Fruit fly (Drosophila melanogaster) whole organism, embryonic: ENCODE results near the gene pkaap.

ENCODE experiments used
- Atf3 ChIP-seq: fragments of 200-800 bp; sonication (Bioruptor generic); optimal IDR thresholded peaks from 3 replicates; lab custom pipeline; 2016; ENCODE audit warnings: missing biosample characterization, missing genetic modification characterization
- CG10543 ChIP-seq: fragments of 200-800 bp; sonication (Bioruptor generic); optimal IDR thresholded peaks from 3 replicates; lab custom pipeline; 2017; ENCODE audit warnings: missing biosample characterization, mild to moderate bottlenecking, missing genetic modification characterization, moderate library complexity
- CG11504 ChIP-seq: fragments of 200-800 bp; sonication (Bioruptor generic); optimal IDR thresholded peaks from 3 replicates; lab custom pipeline; 2019; ENCODE audit warnings: missing biosample characterization, mild to moderate bottlenecking, missing genetic modification characterization, moderate library complexity
- CG12299 ChIP-seq: fragments of 200-800 bp; sonication (Bioruptor generic); optimal IDR thresholded peaks from 2 replicates; lab custom pipeline; 2018; ENCODE audit warnings: missing biosample characterization, mild to moderate bottlenecking, missing genetic modification characterization
- CG13894 ChIP-seq: fragments of 200-800 bp; sonication (Bioruptor generic); optimal IDR thresholded peaks from 3 replicates; lab custom pipeline; 2018; ENCODE audit warnings: missing biosample characterization, mild to moderate bottlenecking, missing genetic modification characterization, moderate library complexity
- CG14050 ChIP-seq: fragments of 200-800 bp; sonication (Bioruptor generic); IDR thresholded peaks from 3 replicates; pipeline ENCODE4 v1.3.6; 2022; ENCODE audit warnings: missing biosample characterization, missing genetic modification characterization
- CG15073 ChIP-seq: fragments of 200-800 bp; sonication (Bioruptor generic); optimal IDR thresholded peaks from 2 replicates; lab custom pipeline; 2016; ENCODE audit warnings: missing biosample characterization, missing genetic modification characterization
- CG15514 ChIP-seq: fragments of 200-800 bp; sonication (Bioruptor generic); optimal IDR thresholded peaks from 3 replicates; lab custom pipeline; 2017; ENCODE audit warnings: missing biosample characterization, missing genetic modification characterization, mild to moderate bottlenecking, moderate library complexity, missing genetic modification reagents
- CG18011 ChIP-seq: fragments of 200-800 bp; sonication (Bioruptor generic); optimal IDR thresholded peaks from 2 replicates; lab custom pipeline; 2017; ENCODE audit warnings: missing biosample characterization, missing genetic modification characterization, mild to moderate bottlenecking, moderate library complexity, missing genotype
- CG2712 ChIP-seq: fragments of 200-800 bp; optimal IDR thresholded peaks from 3 replicates; lab custom pipeline; 2019; ENCODE audit warnings: missing biosample characterization, mild to moderate bottlenecking, missing genetic modification characterization, moderate library complexity
- CG32532 ChIP-seq: fragments of 200-800 bp; sonication (Bioruptor generic); IDR thresholded peaks from 2 replicates; pipeline ENCODE4 v1.3.6; 2022; ENCODE audit warnings: missing biosample characterization, missing genetic modification characterization
- CG33213 ChIP-seq: fragments of 200-800 bp; sonication (Bioruptor generic); optimal IDR thresholded peaks from 3 replicates; lab custom pipeline; 2016; ENCODE audit warnings: missing biosample characterization, missing genetic modification characterization
- CG3407 ChIP-seq: fragments of 200-800 bp; sonication (Bioruptor generic); optimal IDR thresholded peaks from 2 replicates; lab custom pipeline; 2018; ENCODE audit warnings: missing biosample characterization, mild to moderate bottlenecking, missing genetic modification characterization
- CG34376 ChIP-seq: fragments of 200-800 bp; sonication (Bioruptor generic); optimal IDR thresholded peaks from 2 replicates; lab custom pipeline; 2018; ENCODE audit warnings: missing biosample characterization, mild to moderate bottlenecking, missing genetic modification characterization
- CG6791 ChIP-seq: fragments of 200-800 bp; sonication (Bioruptor generic); IDR thresholded peaks from 3 replicates; pipeline ENCODE4 v1.3.6; 2022; ENCODE audit warnings: missing biosample characterization, missing genetic modification characterization; ENCODE audit not compliant: partially characterized antibody
- CG6813 ChIP-seq: fragments of 200-800 bp; sonication (Bioruptor generic); optimal IDR thresholded peaks from 2 replicates; lab custom pipeline; 2017; ENCODE audit warnings: missing biosample characterization, missing genetic modification characterization, mild to moderate bottlenecking, moderate library complexity, missing genetic modification reagents
- CG7745 ChIP-seq: fragments of 200-800 bp; sonication (Bioruptor generic); optimal IDR thresholded peaks from 2 replicates; lab custom pipeline; 2018; ENCODE audit warnings: missing biosample characterization, mild to moderate bottlenecking, missing genetic modification characterization, moderate library complexity
- CG7928 ChIP-seq: fragments of 200-800 bp; sonication (Bioruptor generic); optimal IDR thresholded peaks from 2 replicates; lab custom pipeline; 2017; ENCODE audit warnings: missing biosample characterization, mild to moderate bottlenecking, missing genetic modification characterization
- CG8388 ChIP-seq: fragments of 200-800 bp; sonication (Bioruptor generic); optimal IDR thresholded peaks from 2 replicates; lab custom pipeline; 2019; ENCODE audit warnings: missing biosample characterization, mild to moderate bottlenecking, missing genetic modification characterization, moderate library complexity
- CG9609 ChIP-seq: fragments of 200-800 bp; sonication (Bioruptor generic); optimal IDR thresholded peaks from 3 replicates; lab custom pipeline; 2016; ENCODE audit warnings: missing biosample characterization, missing genetic modification characterization
- D19A ChIP-seq: fragments of 200-800 bp; optimal IDR thresholded peaks from 3 replicates; lab custom pipeline; 2019; ENCODE audit warnings: missing biosample characterization, mild to moderate bottlenecking, missing genetic modification characterization, moderate library complexity
- Dbx ChIP-seq: fragments of 200-800 bp; sonication (Bioruptor generic); IDR thresholded peaks from 3 replicates; pipeline ENCODE4 v1.3.6; 2022; ENCODE audit warnings: missing biosample characterization, missing genetic modification characterization
- Deaf1 ChIP-seq: fragments of 200-800 bp; optimal IDR thresholded peaks from 3 replicates; lab custom pipeline; 2019; ENCODE audit warnings: missing biosample characterization, mild to moderate bottlenecking, missing genetic modification characterization, moderate library complexity
- E2f1 ChIP-seq: fragments of 200-800 bp; sonication (Bioruptor generic); IDR thresholded peaks from 2 replicates; pipeline ENCODE4 v1.3.6; 2022; ENCODE audit warnings: missing biosample characterization, missing genetic modification characterization
- E2f2 ChIP-seq: fragments of 200-800 bp; sonication (Bioruptor generic); IDR thresholded peaks from 2 replicates; pipeline ENCODE4 v1.3.6; 2022; ENCODE audit warnings: missing biosample characterization, missing genetic modification characterization
- Hr3 ChIP-seq: fragments of 200-800 bp; sonication (Bioruptor generic); optimal IDR thresholded peaks from 3 replicates; lab custom pipeline; 2016; ENCODE audit warnings: missing biosample characterization, missing genetic modification characterization
- Kr ChIP-seq: fragments of 200-800 bp; sonication (Bioruptor generic); optimal IDR thresholded peaks from 2 replicates; lab custom pipeline; 2017; ENCODE audit warnings: missing biosample characterization, mild to moderate bottlenecking, missing genetic modification characterization
- Lpt ChIP-seq: fragments of >200 bp; optimal IDR thresholded peaks from 2 replicates; lab custom pipeline; 2018; ENCODE audit warnings: missing biosample characterization, missing genetic modification characterization
- Med ChIP-seq: fragments of 200-800 bp; sonication (Bioruptor generic); peaks from one replicate; lab custom pipeline; 2016; ENCODE audit warnings: missing biosample characterization, missing genetic modification characterization, mild to moderate bottlenecking, inconsistent platforms, moderate library complexity
- Rfx ChIP-seq: fragments of 200-800 bp; sonication (Bioruptor generic); IDR thresholded peaks from 2 replicates; pipeline ENCODE4 v1.3.6; 2022; ENCODE audit warnings: missing biosample characterization, missing genetic modification characterization
- ato ChIP-seq: fragments of 200-800 bp; sonication (Bioruptor generic); IDR thresholded peaks from 2 replicates; pipeline ENCODE4 v1.3.6; 2022; ENCODE audit warnings: missing biosample characterization, missing genetic modification characterization; ENCODE audit not compliant: partially characterized antibody
- bigmax ChIP-seq: fragments of 200-800 bp; sonication (Bioruptor generic); optimal IDR thresholded peaks from 2 replicates; lab custom pipeline; 2018; ENCODE audit warnings: missing biosample characterization, mild to moderate bottlenecking, missing genetic modification characterization
- btn ChIP-seq: fragments of 200-800 bp; sonication (Bioruptor generic); optimal IDR thresholded peaks from 2 replicates; lab custom pipeline; 2016; ENCODE audit warnings: missing biosample characterization, missing genetic modification characterization
- cg ChIP-seq: fragments of 200-800 bp; sonication (Bioruptor generic); optimal IDR thresholded peaks from 3 replicates; lab custom pipeline; 2019; ENCODE audit warnings: missing biosample characterization, mild to moderate bottlenecking, missing genetic modification characterization, moderate library complexity
- chn ChIP-seq: fragments of 200-800 bp; sonication (Bioruptor generic); optimal IDR thresholded peaks from 2 replicates; lab custom pipeline; 2016; ENCODE audit warnings: missing biosample characterization, missing genetic modification characterization
- croc ChIP-seq: fragments of 200-800 bp; sonication (Bioruptor generic); conservative IDR thresholded peaks from 3 replicates; pipeline ENCODE4 v1.3.6; 2022; ENCODE audit warnings: missing biosample characterization, missing genetic modification characterization
- dan ChIP-seq: fragments of 200-800 bp; sonication (Bioruptor generic); IDR thresholded peaks from 2 replicates; pipeline ENCODE4 v1.3.6; 2022; ENCODE audit warnings: missing biosample characterization, missing genetic modification characterization
- dpn ChIP-seq, 2 experiments: fragments of 200-800 bp; sonication (Bioruptor generic); optimal IDR thresholded peaks; 3 replicates each; lab custom pipeline; 2016; ENCODE audit warnings: missing biosample characterization in 2 of 2, missing genetic modification characterization in 2 of 2
- fru ChIP-seq: fragments of >200 bp; optimal IDR thresholded peaks from 2 replicates; lab custom pipeline; 2017
- gcm ChIP-seq: fragments of 200-800 bp; sonication (Bioruptor generic); optimal IDR thresholded peaks from 2 replicates; lab custom pipeline; 2019; ENCODE audit warnings: missing biosample characterization, mild to moderate bottlenecking, missing genetic modification characterization, moderate library complexity
- gt ChIP-seq: fragments of 200-800 bp; sonication (Bioruptor generic); IDR thresholded peaks from 2 replicates; pipeline ENCODE4 v1.3.6; 2022; ENCODE audit warnings: missing biosample characterization, missing genetic modification characterization
- h ChIP-seq: fragments of >200 bp; optimal IDR thresholded peaks from 2 replicates; lab custom pipeline; 2017
- lbe ChIP-seq: fragments of 200-800 bp; sonication (Bioruptor generic); optimal IDR thresholded peaks from 2 replicates; lab custom pipeline; 2016; ENCODE audit warnings: missing biosample characterization, mild to moderate bottlenecking, missing genetic modification characterization
- lmd ChIP-seq: fragments of 200-800 bp; sonication (Bioruptor generic); IDR thresholded peaks from 2 replicates; pipeline ENCODE4 v1.3.6; 2022; ENCODE audit warnings: missing biosample characterization, missing genetic modification characterization
- org-1 ChIP-seq: fragments of 200-800 bp; sonication (Bioruptor generic); optimal IDR thresholded peaks from 2 replicates; lab custom pipeline; 2017; ENCODE audit warnings: missing biosample characterization, missing genetic modification characterization
- pita ChIP-seq: fragments of 200-800 bp; sonication (Bioruptor generic); optimal IDR thresholded peaks from 2 replicates; lab custom pipeline; 2017; ENCODE audit warnings: missing biosample characterization, mild to moderate bottlenecking, missing genetic modification characterization
- pzg ChIP-seq: fragments of 200-800 bp; sonication (Bioruptor generic); optimal IDR thresholded peaks from 3 replicates; lab custom pipeline; 2018; ENCODE audit warnings: missing biosample characterization, mild to moderate bottlenecking, missing genetic modification characterization, moderate library complexity
- repo ChIP-seq: fragments of 200-800 bp; sonication (Bioruptor generic); optimal IDR thresholded peaks from 2 replicates; lab custom pipeline; 2016; ENCODE audit warnings: missing biosample characterization, missing genetic modification characterization
- sqz ChIP-seq: fragments of 200-800 bp; sonication (Bioruptor generic); optimal IDR thresholded peaks from 3 replicates; lab custom pipeline; 2018; ENCODE audit warnings: missing biosample characterization, mild to moderate bottlenecking, missing genetic modification characterization
- z ChIP-seq: fragments of 200-800 bp; sonication (Bioruptor generic); IDR thresholded peaks from 3 replicates; pipeline ENCODE4 v1.3.6; 2022; ENCODE audit warnings: missing biosample characterization, missing genetic modification characterization

Gene pkaap

dm6 chr2L:16284306-16285299, 3.5 kb upstream of the pkaap start (continued):
- TF ChIP-seq CG15514 (GFP tag; lab: Kevin White, UChicago) = peak; percentile 36
- no peak for TF ChIP-seq CG3407 (GFP tag; lab: Kevin White, UChicago)
- TF ChIP-seq z (GFP tag; lab: Robert Waterston, UW) = no peak
- TF ChIP-seq CG2712 (tag; lab: Kevin White, UChicago) = peak; percentile 33
- no peak for TF ChIP-seq chn (GFP tag; lab: Kevin White, UChicago)
- TF ChIP-seq dan (GFP tag; lab: Robert Waterston, UW) = no peak
- no peak for TF ChIP-seq fru (lab: Kevin White, UChicago)
- no peak for TF ChIP-seq CG32532 (GFP tag; lab: Robert Waterston, UW)
- TF ChIP-seq repo (GFP tag; lab: Kevin White, UChicago) = no peak
- TF ChIP-seq btn (GFP tag; lab: Kevin White, UChicago) = no peak
- peak; percentile 56 for TF ChIP-seq CG11504 (tag; lab: Kevin White, UChicago)
- TF ChIP-seq lbe (GFP tag; lab: Kevin White, UChicago) = peak; percentile 64
- no peak for TF ChIP-seq ato (GFP tag; lab: Robert Waterston, UW)
- no peak for TF ChIP-seq CG12299 (tag; lab: Kevin White, UChicago)
- TF ChIP-seq sqz (GFP tag; lab: Kevin White, UChicago) = peak; percentile 93
- peak; percentile 2 for TF ChIP-seq gcm (GFP tag; lab: Kevin White, UChicago)
- no peak for TF ChIP-seq h
- no peak for TF ChIP-seq Lpt (GFP tag; lab: Kevin White, UChicago)
- no peak for TF ChIP-seq Atf3
- peak; percentile 97 for TF ChIP-seq CG15073 (GFP tag; lab: Kevin White, UChicago)
- TF ChIP-seq CG14050 (GFP tag; lab: Robert Waterston, UW) = no peak
- TF ChIP-seq CG6791 (GFP tag; lab: Robert Waterston, UW) = no peak
- peak; percentile 54 for TF ChIP-seq CG8388 (GFP tag; lab: Kevin White, UChicago)
- TF ChIP-seq CG7745 (tag; lab: Kevin White, UChicago) = no peak
- no peak for TF ChIP-seq E2f1 (GFP tag; lab: Robert Waterston, UW)
- TF ChIP-seq pita (GFP tag; lab: Kevin White, UChicago) = no peak
- peak; percentile 36 for TF ChIP-seq CG10543 (GFP tag; lab: Kevin White, UChicago)
- peak; percentile 15 for TF ChIP-seq Deaf1 (tag; lab: Kevin White, UChicago)
- TF ChIP-seq Dbx = no peak
- peak; percentile 96 for TF ChIP-seq Kr (GFP tag; lab: Kevin White, UChicago)
- TF ChIP-seq D19A (tag; lab: Kevin White, UChicago) = no peak
- peak; percentile 25 for TF ChIP-seq CG7928 (GFP tag; lab: Kevin White, UChicago)
- peak; percentile 82 for TF ChIP-seq Med (GFP tag; lab: Kevin White, UChicago)
- TF ChIP-seq lmd (GFP tag; lab: Robert Waterston, UW) = no peak
- TF ChIP-seq croc (GFP tag; lab: Robert Waterston, UW) = no peak
- peak; percentile 60 for TF ChIP-seq CG13894
- TF ChIP-seq Hr3 (GFP tag; lab: Kevin White, UChicago) = no peak
- TF ChIP-seq gt (GFP tag; lab: Robert Waterston, UW) = no peak
- TF ChIP-seq CG18011 = peak; percentile 32
- TF ChIP-seq CG33213 (GFP tag; lab: Kevin White, UChicago) = no peak
- TF ChIP-seq bigmax (GFP tag; lab: Kevin White, UChicago) = peak; percentile 44
- TF ChIP-seq E2f2 (GFP tag; lab: Robert Waterston, UW) = no peak
- TF ChIP-seq dpn (GFP tag; optimal IDR thresholded peaks at IDR 0.05; lab: Kevin White, UChicago) = peak; percentile 56 to 63
- TF ChIP-seq cg (GFP tag; lab: Kevin White, UChicago) = peak; percentile 62
- TF ChIP-seq CG34376 = peak; percentile 53
- peak; percentile 53 for TF ChIP-seq CG9609 (GFP tag; lab: Kevin White, UChicago)
- peak; percentile 77 for TF ChIP-seq CG6813
- no peak for TF ChIP-seq Rfx
- no peak for TF ChIP-seq pzg (GFP tag; lab: Kevin White, UChicago)
- peak; percentile 52 for TF ChIP-seq org-1 (GFP tag; lab: Kevin White, UChicago)
